Worm (Caenorhabditis elegans) whole organism, L4 larva: Measurements from ENCODE around the gene mif-1.

Source experiments
- F26F4.8 ChIP-seq: fragments of 200-800 bp; sonication (Bioruptor generic); conservative IDR thresholded peaks from 2 replicates; pipeline ENCODE4 v1.3.6; 2022; ENCODE audit warnings: missing genetic modification characterization, missing compliant biosample characterization
- F37D6.2 ChIP-seq: sonication (generic microtip); optimal IDR thresholded peaks from 2 replicates; lab custom pipeline; 2016; ENCODE audit warnings: mild to moderate bottlenecking, missing genetic modification characterization, missing compliant biosample characterization
- R02D3.7 ChIP-seq: fragments of 150-350 bp; sonication (generic microtip); optimal IDR thresholded peaks from 3 replicates; lab custom pipeline; 2014; ENCODE audit warnings: missing biosample characterization, missing genetic modification characterization
- T26A8.4 ChIP-seq: fragments of 200-800 bp; sonication (Bioruptor generic); IDR thresholded peaks from 2 replicates; pipeline ENCODE4 v1.3.6; 2022; ENCODE audit warnings: missing genetic modification characterization, missing compliant biosample characterization
- Y48G9A.11 ChIP-seq: fragments of 200-800 bp; sonication (Bioruptor generic); IDR thresholded peaks from 2 replicates; pipeline ENCODE4 v1.3.6; 2022; ENCODE audit warnings: missing genetic modification reagents, missing genetic modification characterization, missing compliant biosample characterization
- Y75B8A.6 ChIP-seq: fragments of 200-800 bp; sonication (Bioruptor generic); IDR thresholded peaks from 2 replicates; pipeline ENCODE4 v1.3.6; 2022; ENCODE audit warnings: missing genetic modification reagents, missing genetic modification characterization, missing compliant biosample characterization
- ZK337.2 ChIP-seq: fragments of 200-800 bp; sonication (Bioruptor generic); IDR thresholded peaks from 2 replicates; pipeline ENCODE4 v1.3.6; 2022; ENCODE audit warnings: missing genetic modification reagents, missing genetic modification characterization, missing compliant biosample characterization
- aha-1 ChIP-seq: fragments of 150-350 bp; peaks from one replicate; lab custom pipeline; 2014; ENCODE audit warnings: missing biosample characterization, missing genetic modification characterization
- ceh-20 ChIP-seq: fragments of 200-800 bp; sonication (Bioruptor generic); IDR thresholded peaks from 2 replicates; pipeline ENCODE4 v1.3.6; 2022; ENCODE audit warnings: missing genetic modification reagents, missing genetic modification characterization, missing compliant biosample characterization
- ceh-28 ChIP-seq: fragments of 150-350 bp; optimal IDR thresholded peaks from 2 replicates; lab custom pipeline; 2014; ENCODE audit warnings: missing biosample characterization, missing genetic modification reagents, missing genetic modification characterization
- ceh-44 ChIP-seq: fragments of 200-800 bp; sonication (Bioruptor generic); IDR thresholded peaks from 2 replicates; pipeline ENCODE4 v1.3.6; 2022; ENCODE audit warnings: missing genetic modification reagents, missing genetic modification characterization, missing compliant biosample characterization
- ctbp-1 ChIP-seq: fragments of 200-800 bp; sonication (Bioruptor generic); IDR thresholded peaks from 2 replicates; pipeline ENCODE4 v1.3.6; 2022; ENCODE audit warnings: missing genetic modification reagents, missing genetic modification characterization, missing compliant biosample characterization
- daf-16 ChIP-seq, 3 experiments: sonication (generic microtip); optimal IDR thresholded peaks; 2 replicates each; lab custom pipeline; 2016 to 2017; ENCODE audit warnings: missing genetic modification characterization in 3 of 3, missing genetic modification reagents in 3 of 3, mild to moderate bottlenecking in 2 of 3, missing compliant biosample characterization in 2 of 3, missing biosample characterization in 1 of 3, moderate library complexity in 1 of 3
- dpl-1 ChIP-seq: fragments of 150-350 bp; optimal IDR thresholded peaks from 2 replicates; lab custom pipeline; 2014; ENCODE audit warnings: missing biosample characterization, missing genetic modification reagents, missing genetic modification characterization
- gei-8 ChIP-seq: fragments of 200-800 bp; sonication (Bioruptor generic); optimal IDR thresholded peaks from 2 replicates; lab custom pipeline; 2018; ENCODE audit warnings: mild to moderate bottlenecking, missing genetic modification characterization, missing compliant biosample characterization
- hlh-30 ChIP-seq: sonication (generic microtip); optimal IDR thresholded peaks from 2 replicates; lab custom pipeline; 2017; ENCODE audit warnings: antibody characterized with exemption, mild to moderate bottlenecking, missing genetic modification characterization, missing compliant biosample characterization; ENCODE audit not compliant: insufficient read depth
- hmg-1.1 ChIP-seq: fragments of 200-800 bp; sonication (Bioruptor generic); IDR thresholded peaks from 2 replicates; pipeline ENCODE4 v1.3.6; 2022; ENCODE audit warnings: missing genetic modification reagents, missing genetic modification characterization, missing compliant biosample characterization
- lim-7 ChIP-seq: fragments of 200-800 bp; sonication (Bioruptor generic); IDR thresholded peaks from 2 replicates; pipeline ENCODE4 v1.3.6; 2022; ENCODE audit warnings: missing genetic modification characterization, missing compliant biosample characterization
- lin-1 ChIP-seq: fragments of 200-800 bp; sonication (Bioruptor generic); IDR thresholded peaks from 2 replicates; pipeline ENCODE4 v1.3.6; 2022; ENCODE audit warnings: missing genetic modification reagents, missing genetic modification characterization, missing compliant biosample characterization
- lin-13 ChIP-seq: fragments of 150-350 bp; optimal IDR thresholded peaks from 2 replicates; lab custom pipeline; 2014; ENCODE audit warnings: missing biosample characterization, missing genetic modification reagents, missing genetic modification characterization
- lin-38 ChIP-seq: fragments of 200-800 bp; sonication (Bioruptor generic); IDR thresholded peaks from 2 replicates; pipeline ENCODE4 v1.3.6; 2022; ENCODE audit warnings: missing genetic modification reagents, missing genetic modification characterization, missing compliant biosample characterization
- lin-39 ChIP-seq: fragments of 150-350 bp; optimal IDR thresholded peaks from 2 replicates; lab custom pipeline; 2014; ENCODE audit warnings: missing biosample characterization, missing genetic modification reagents, missing genetic modification characterization
- madf-9 ChIP-seq: fragments of 200-800 bp; sonication (Bioruptor generic); conservative IDR thresholded peaks from 2 replicates; pipeline ENCODE4 v1.3.6; 2022; ENCODE audit warnings: missing genetic modification reagents, missing genetic modification characterization, missing compliant biosample characterization
- mdl-1 ChIP-seq, 2 experiments: fragments of 150-350 bp in 1 of 2; sonication (generic microtip) in 1 of 2; optimal IDR thresholded peaks; 2 replicates each; lab custom pipeline; 2014 to 2017; ENCODE audit warnings: missing biosample characterization in 2 of 2, missing genetic modification characterization in 2 of 2
- mxl-2 ChIP-seq: fragments of 200-800 bp; sonication (Bioruptor generic); conservative IDR thresholded peaks from 2 replicates; pipeline ENCODE4 v1.3.6; 2022; ENCODE audit warnings: missing genetic modification reagents, missing genetic modification characterization, missing compliant biosample characterization
- mxl-3 ChIP-seq: fragments of 200-800 bp; sonication (Bioruptor generic); optimal IDR thresholded peaks from 2 replicates; lab custom pipeline; 2018; ENCODE audit warnings: mild to moderate bottlenecking, missing genetic modification characterization, missing compliant biosample characterization
- nhr-10 ChIP-seq: fragments of 150-350 bp; optimal IDR thresholded peaks from 2 replicates; lab custom pipeline; 2014; ENCODE audit warnings: missing biosample characterization, missing genetic modification characterization
- nhr-102 ChIP-seq: sonication (generic microtip); optimal IDR thresholded peaks from 2 replicates; lab custom pipeline; 2016; ENCODE audit warnings: mild to moderate bottlenecking, missing genetic modification characterization, moderate library complexity, missing compliant biosample characterization
- nhr-41 ChIP-seq: fragments of 200-800 bp; sonication (Bioruptor generic); IDR thresholded peaks from 2 replicates; pipeline ENCODE4 v1.3.6; 2022; ENCODE audit warnings: missing genetic modification reagents, missing genetic modification characterization, missing compliant biosample characterization
- nhr-42 ChIP-seq: fragments of 200-800 bp; sonication (Bioruptor generic); IDR thresholded peaks from 2 replicates; pipeline ENCODE4 v1.3.6; 2022; ENCODE audit warnings: missing genetic modification characterization, missing compliant biosample characterization
- nhr-48 ChIP-seq: sonication (generic microtip); optimal IDR thresholded peaks from 2 replicates; lab custom pipeline; 2016; ENCODE audit warnings: mild to moderate bottlenecking, missing genetic modification characterization, missing compliant biosample characterization
- saeg-2 ChIP-seq: fragments of 200-800 bp; sonication (Bioruptor generic); IDR thresholded peaks from 2 replicates; pipeline ENCODE4 v1.3.6; 2022; ENCODE audit warnings: missing genetic modification reagents, missing genetic modification characterization, missing compliant biosample characterization
- sdz-12 ChIP-seq: fragments of 200-800 bp; sonication (Bioruptor generic); optimal IDR thresholded peaks from 2 replicates; lab custom pipeline; 2018; ENCODE audit warnings: mild to moderate bottlenecking, missing genetic modification characterization, missing compliant biosample characterization
- snpc-1.2 ChIP-seq: fragments of 200-800 bp; sonication (Bioruptor generic); IDR thresholded peaks from 2 replicates; pipeline ENCODE4 v1.3.6; 2022; ENCODE audit warnings: missing genetic modification reagents, missing genetic modification characterization, missing compliant biosample characterization
- tag-97 ChIP-seq: fragments of 200-800 bp; sonication (Bioruptor generic); IDR thresholded peaks from 2 replicates; pipeline ENCODE4 v1.3.6; 2022; ENCODE audit warnings: missing genetic modification characterization, missing compliant biosample characterization
- unc-130 ChIP-seq: sonication (generic microtip); optimal IDR thresholded peaks from 2 replicates; lab custom pipeline; 2016; ENCODE audit warnings: missing genetic modification reagents, missing genetic modification characterization, missing compliant biosample characterization
- unc-62 ChIP-seq, 3 experiments: fragments of 150-350 bp in 1 of 3; sonication (generic microtip); optimal IDR thresholded peaks in 2 of 3; peaks in 1 of 3; 1 replicate in 1 of 3; 2 replicates in 2 of 3; lab custom pipeline; 2014 to 2017; ENCODE audit warnings: missing biosample characterization in 3 of 3, missing genetic modification characterization in 3 of 3, missing genetic modification reagents in 3 of 3, missing genotype in 1 of 3
- vab-7 ChIP-seq: fragments of 200-800 bp; sonication (Bioruptor generic); IDR thresholded peaks from 2 replicates; pipeline ENCODE4 v1.3.6; 2022; ENCODE audit warnings: missing genetic modification reagents, missing genetic modification characterization, missing compliant biosample characterization
- zag-1 ChIP-seq: fragments of 150-350 bp; optimal IDR thresholded peaks from 2 replicates; lab custom pipeline; 2014; ENCODE audit warnings: missing biosample characterization, missing genetic modification characterization
- zfp-2 ChIP-seq: sonication (generic microtip); optimal IDR thresholded peaks from 2 replicates; lab custom pipeline; 2016; ENCODE audit warnings: mild to moderate bottlenecking, missing genetic modification characterization, missing compliant biosample characterization
- zfp-3 ChIP-seq: fragments of 200-800 bp; sonication (Bioruptor generic); conservative IDR thresholded peaks from 2 replicates; pipeline ENCODE4 v1.3.6; 2022; ENCODE audit warnings: missing genetic modification reagents, missing genetic modification characterization, missing compliant biosample characterization
- zip-11 ChIP-seq: fragments of 200-800 bp; sonication (Bioruptor generic); IDR thresholded peaks from 2 replicates; pipeline ENCODE4 v1.3.6; 2022; ENCODE audit warnings: missing genetic modification characterization, missing compliant biosample characterization
- ztf-11 ChIP-seq: fragments of 150-350 bp; optimal IDR thresholded peaks from 2 replicates; lab custom pipeline; 2014; ENCODE audit warnings: missing biosample characterization, missing genetic modification characterization

The mif-1 gene

DNA sequence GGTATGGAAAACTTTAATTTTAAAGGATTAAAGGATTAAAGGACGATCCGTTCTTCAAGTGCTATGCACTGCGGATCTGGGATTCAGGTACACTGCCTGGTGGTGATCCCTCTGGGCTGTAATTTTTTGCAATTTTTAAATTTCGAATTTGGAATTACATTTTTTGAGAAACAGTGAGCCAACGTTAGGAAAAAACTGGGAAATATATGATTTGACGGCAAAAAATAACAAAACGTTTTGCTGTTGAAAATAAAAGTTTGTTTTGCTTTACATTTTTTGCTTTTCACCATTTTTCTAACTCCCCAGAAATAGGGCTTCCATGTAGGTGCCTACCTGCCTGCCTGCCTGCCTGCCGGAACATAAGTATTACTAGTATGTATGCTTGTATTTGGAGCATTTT is 40.5 kb upstream of the mif-1 start, which contains the start of gene C18D11.10:
C18D11.10 (plus strand) TSS at position 301 of the 400 bp plus-strand sequence.
- TF ChIP-seq sdz-12 (GFP tag; lab: Kevin White, UChicago) (no peak), snpc-1.2 (GFP tag; lab: Robert Waterston, UW) (no peak), lin-38 (GFP tag; lab: Robert Waterston, UW) (no peak), vab-7 (GFP tag; lab: Robert Waterston, UW) (no peak), Y48G9A.11 (GFP tag; lab: Robert Waterston, UW) (no peak), lin-39 (tag; lab: Kevin White, UChicago) (no peak), ceh-44 (no peak), daf-16 (GFP tag; optimal IDR thresholded peaks at IDR 0.05; lab: Kevin White, UChicago) (no peak), daf-16 (tag; optimal IDR thresholded peaks at IDR 0.05; lab: Kevin White, UChicago) (no peak), ZK337.2 (GFP tag; lab: Robert Waterston, UW) (no peak), aha-1 (tag; lab: Kevin White, UChicago) (no peak), gei-8 (no peak), madf-9 (GFP tag; lab: Robert Waterston, UW) (no peak), ceh-28 (no peak), zfp-2 (tag; lab: Kevin White, UChicago) (no peak), ceh-20 (GFP tag; lab: Robert Waterston, UW) (no peak), nhr-42 (GFP tag; lab: Robert Waterston, UW) (no peak), nhr-48 (tag; lab: Kevin White, UChicago) (no peak), zag-1 (tag; lab: Kevin White, UChicago) (no peak), ztf-11 (tag; lab: Kevin White, UChicago) (no peak)

ce11 chrIII:11808818-11809217 is 39.1 kb upstream of the mif-1 start, which contains the start of gene C18D11.9:
C18D11.9 (plus strand) TSS chrIII:11809118.
- no peak for TF ChIP-seq nhr-48 (tag; lab: Kevin White, UChicago)
- TF ChIP-seq hmg-1.1: no peak
- no peak for TF ChIP-seq unc-130 (GFP tag; lab: Kevin White, UChicago)

DNA sequence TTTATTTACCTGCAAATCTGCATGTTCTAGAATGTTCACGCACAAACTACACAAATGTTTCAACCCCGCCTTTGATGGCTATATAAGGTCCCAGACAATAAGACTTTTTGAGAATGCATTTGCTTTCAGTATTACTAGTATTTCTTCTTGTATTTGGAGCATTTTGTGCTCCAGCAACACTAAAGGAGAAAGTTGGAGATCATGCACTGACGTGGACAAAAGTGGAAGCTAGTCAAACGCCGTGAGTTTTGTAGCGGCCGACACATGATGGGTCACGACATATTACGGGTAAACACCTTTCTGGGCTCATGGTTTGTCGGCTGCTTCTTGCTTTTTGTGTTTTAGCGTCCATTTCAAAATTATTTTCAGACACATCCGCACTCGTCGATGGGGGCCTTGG is 37.5 kb upstream of the mif-1 start, which contains the start of gene C18D11.6:
C18D11.6 (plus strand) TSS at position 110 of the 400 bp plus-strand sequence.
- TF ChIP-seq mxl-2: no peak
- peak; percentile 87 for TF ChIP-seq aha-1 (tag; lab: Kevin White, UChicago)
- peak in 1 of 2 experiments; percentile 85 for TF ChIP-seq unc-62 (GFP tag; optimal IDR thresholded peaks at IDR 0.05 in 1 of 2; lab: Kevin White, UChicago)
- TF ChIP-seq unc-62 (tag; optimal IDR thresholded peaks at IDR 0.05; lab: Kevin White, UChicago): no peak
- TF ChIP-seq ctbp-1 (GFP tag; lab: Robert Waterston, UW): no peak

- TF ChIP-seq F37D6.2 (tag; lab: Kevin White, UChicago) (no peak), T26A8.4 (no peak), nhr-102 (tag; lab: Kevin White, UChicago) (no peak), nhr-41 (GFP tag; lab: Robert Waterston, UW) (no peak), sdz-12 (GFP tag; lab: Kevin White, UChicago) (no peak), R02D3.7 (no peak), lin-39 (tag; lab: Kevin White, UChicago) (no peak), Y75B8A.6 (no peak), hlh-30 (tag; lab: Kevin White, UChicago) (peak; percentile 16), zip-11 (GFP tag; lab: Robert Waterston, UW) (no peak), zag-1 (tag; lab: Kevin White, UChicago) (no peak), mxl-3 (GFP tag; lab: Kevin White, UChicago) (peak; percentile 95), nhr-10 (tag; lab: Kevin White, UChicago) (no peak), lim-7 (no peak), daf-16 (GFP tag; optimal IDR thresholded peaks at IDR 0.05; lab: Kevin White, UChicago) (no peak), daf-16 (tag; optimal IDR thresholded peaks at IDR 0.05; lab: Kevin White, UChicago) (no peak), vab-7 (GFP tag; lab: Robert Waterston, UW) (no peak), saeg-2 (no peak), F26F4.8 (GFP tag; lab: Robert Waterston, UW) (no peak), hmg-1.1 (0 out of 2 replicates have a peak, but pooled peaks have one; percentile 21), aha-1 (tag; lab: Kevin White, UChicago) (no peak), nhr-42 (GFP tag; lab: Robert Waterston, UW) (no peak), tag-97 (GFP tag; lab: Robert Waterston, UW) (no peak), zfp-2 (tag; lab: Kevin White, UChicago) (no peak), lin-13 (GFP tag; lab: Kevin White, UChicago) (no peak), dpl-1 (no peak), lin-1 (GFP tag; lab: Robert Waterston, UW) (no peak), zfp-3 (no peak), mdl-1 (tag; optimal IDR thresholded peaks at IDR 0.05; lab: Kevin White, UChicago) (peak in 1 of 2 experiments; percentile 47)
Measured at ce11 chrIII:11811839-11812238, 36.1 kb upstream of the mif-1 start.
